Worm (Caenorhabditis elegans) whole organism, midembryonic: ENCODE data around the gene T10F2.2.

Experiments
- T22C8.4 ChIP-seq: fragments of 200-800 bp; sonication (Bioruptor generic); IDR thresholded peaks from 2 replicates; pipeline ENCODE4 v1.3.6; 2022; ENCODE audit warnings: missing genetic modification characterization, missing compliant biosample characterization
- cog-1 ChIP-seq: sonication (generic microtip); optimal IDR thresholded peaks from 2 replicates; lab custom pipeline; 2016; ENCODE audit warnings: missing genetic modification characterization, missing compliant biosample characterization
- flt-1 ChIP-seq: fragments of 200-800 bp; sonication (Bioruptor generic); IDR thresholded peaks from 2 replicates; pipeline ENCODE4 v1.3.6; 2022; ENCODE audit warnings: missing genetic modification characterization, missing compliant biosample characterization
- klf-2 ChIP-seq: fragments of 200-800 bp; sonication (Bioruptor generic); conservative IDR thresholded peaks from 2 replicates; pipeline ENCODE4 v1.3.6; 2022; ENCODE audit warnings: missing genetic modification reagents, missing genetic modification characterization, missing compliant biosample characterization
- med-1 ChIP-seq: sonication (generic microtip); optimal IDR thresholded peaks from 2 replicates; lab custom pipeline; 2017; ENCODE audit warnings: missing genetic modification characterization, mild to moderate bottlenecking, missing compliant biosample characterization, antibody characterized with exemption, missing genetic modification reagents; ENCODE audit not compliant: insufficient read depth
- ref-1 ChIP-seq: fragments of 200-800 bp; sonication (Bioruptor generic); conservative IDR thresholded peaks from 2 replicates; pipeline ENCODE4 v1.3.6; 2022; ENCODE audit warnings: missing genetic modification reagents, missing genetic modification characterization, missing compliant biosample characterization
- tab-1 ChIP-seq: fragments of 200-800 bp; sonication (Bioruptor generic); IDR thresholded peaks from 2 replicates; pipeline ENCODE4 v1.3.6; 2022; ENCODE audit warnings: missing genetic modification characterization, missing compliant biosample characterization
- ztf-23 ChIP-seq: fragments of 200-800 bp; sonication (Bioruptor generic); IDR thresholded peaks from 2 replicates; pipeline ENCODE4 v1.3.6; 2022; ENCODE audit warnings: missing genetic modification reagents, missing genetic modification characterization, missing compliant biosample characterization

ce11 chrIII:5136033-5136597, 29.0 kb downstream of the T10F2.2 start, which contains the start of gene tbx-2:
- TF ChIP-seq flt-1 (GFP tag; lab: Robert Waterston, UW) = no peak
- TF ChIP-seq klf-2 (GFP tag; lab: Robert Waterston, UW) = no peak
- TF ChIP-seq ztf-23 (GFP tag; lab: Robert Waterston, UW) = no peak
- no peak for TF ChIP-seq ref-1 (GFP tag; lab: Robert Waterston, UW)
- TF ChIP-seq tab-1 (GFP tag; lab: Robert Waterston, UW) = no peak
- TF ChIP-seq T22C8.4 (GFP tag; lab: Robert Waterston, UW) = no peak
- no peak for TF ChIP-seq med-1 (GFP tag; lab: Kevin White, UChicago)
- TF ChIP-seq cog-1 (tag; lab: Kevin White, UChicago) = no peak
